Worm (Caenorhabditis elegans) whole organism, mixed stage, embryonic: ENCODE results near the gene tsp-16.

Experiments
- M03D4.4 ChIP-seq: sonication (generic microtip); optimal IDR thresholded peaks from 2 replicates; lab custom pipeline; 2017; ENCODE audit warnings: mild to moderate bottlenecking, missing genetic modification characterization, missing compliant biosample characterization
- ceh-39 ChIP-seq: fragments of 150-350 bp; optimal IDR thresholded peaks from 2 replicates; lab custom pipeline; 2014; ENCODE audit warnings: missing biosample characterization, missing genetic modification characterization
- elt-3 ChIP-seq: fragments of 150-350 bp; optimal IDR thresholded peaks from 2 replicates; lab custom pipeline; 2014; ENCODE audit warnings: missing biosample characterization, missing genetic modification characterization
- lin-13 ChIP-seq: fragments of 150-350 bp; optimal IDR thresholded peaks from 2 replicates; lab custom pipeline; 2014; ENCODE audit warnings: missing biosample characterization, missing genetic modification characterization
- lin-32 ChIP-seq: fragments of 200-800 bp; sonication (Bioruptor generic); optimal IDR thresholded peaks from 2 replicates; lab custom pipeline; 2018; ENCODE audit warnings: mild to moderate bottlenecking, missing genetic modification characterization, missing compliant biosample characterization
- lsy-2 ChIP-seq: fragments of 150-350 bp; optimal IDR thresholded peaks from 2 replicates; lab custom pipeline; 2014; ENCODE audit warnings: missing biosample characterization, missing genetic modification characterization
- mep-1 ChIP-seq: fragments of 150-350 bp; optimal IDR thresholded peaks from 2 replicates; lab custom pipeline; 2017; ENCODE audit warnings: missing biosample characterization, missing genetic modification reagents, missing genetic modification characterization, inconsistent platforms
- mls-2 ChIP-seq: sonication (generic microtip); optimal IDR thresholded peaks from 2 replicates; lab custom pipeline; 2016; ENCODE audit warnings: mild to moderate bottlenecking, missing genetic modification characterization, moderate library complexity, missing compliant biosample characterization
- nhr-12 ChIP-seq: fragments of 150-350 bp; optimal IDR thresholded peaks from 2 replicates; lab custom pipeline; 2014; ENCODE audit warnings: missing biosample characterization, missing genetic modification characterization
- nhr-237 ChIP-seq: fragments of 150-350 bp; optimal IDR thresholded peaks from 2 replicates; lab custom pipeline; 2014; ENCODE audit warnings: missing biosample characterization, missing genetic modification characterization
- nhr-28 ChIP-seq: fragments of 150-350 bp; optimal IDR thresholded peaks from 2 replicates; lab custom pipeline; 2014; ENCODE audit warnings: missing biosample characterization, missing genetic modification characterization
- nhr-76 ChIP-seq: sonication (generic microtip); optimal IDR thresholded peaks from 2 replicates; lab custom pipeline; 2017; ENCODE audit warnings: missing biosample characterization, missing genetic modification characterization
- pha-4 ChIP-seq: fragments of 150-350 bp; optimal IDR thresholded peaks from 2 replicates; lab custom pipeline; 2018; ENCODE audit warnings: missing biosample characterization, missing genetic modification reagents, missing genetic modification characterization
- snpc-4 ChIP-seq: fragments of 150-350 bp; optimal IDR thresholded peaks from 2 replicates; lab custom pipeline; 2014; ENCODE audit warnings: missing biosample characterization, missing genetic modification characterization

ce11 chrX:6963842-6964241, 32.6 kb downstream of the tsp-16 start:
- TF ChIP-seq mls-2 (tag; lab: Kevin White, UChicago) (no peak), nhr-237 (tag; lab: Kevin White, UChicago) (no peak), lin-13 (tag; lab: Kevin White, UChicago) (no peak), nhr-76 (tag; lab: Kevin White, UChicago) (no peak), pha-4 (no peak), nhr-28 (tag; lab: Kevin White, UChicago) (no peak), elt-3 (tag; lab: Kevin White, UChicago) (no peak), ceh-39 (tag; lab: Kevin White, UChicago) (no peak), lin-32 (GFP tag; lab: Kevin White, UChicago) (no peak), nhr-12 (tag; lab: Kevin White, UChicago) (no peak), snpc-4 (no peak), M03D4.4 (tag; lab: Kevin White, UChicago) (no peak), mep-1 (tag; lab: Kevin White, UChicago) (no peak), lsy-2 (tag; lab: Kevin White, UChicago) (no peak)
